Fruit fly (Drosophila melanogaster) whole organism, embryonic: ENCODE measurements around the gene CG3566.

Experiments used
- CG10462 ChIP-seq: fragments of 200-800 bp; sonication (Bioruptor generic); optimal IDR thresholded peaks from 2 replicates; lab custom pipeline; 2016; ENCODE audit warnings: missing biosample characterization, missing genetic modification characterization
- CG11247 ChIP-seq: fragments of 200-800 bp; sonication (Bioruptor generic); IDR thresholded peaks from 2 replicates; pipeline ENCODE4 v1.3.6; 2022; ENCODE audit warnings: missing biosample characterization, missing genetic modification characterization
- CG12104 ChIP-seq: fragments of 200-800 bp; sonication (Bioruptor generic); optimal IDR thresholded peaks from 3 replicates; lab custom pipeline; 2016; ENCODE audit warnings: missing biosample characterization, missing genetic modification characterization
- CG12659 ChIP-seq: fragments of 200-800 bp; sonication (Bioruptor generic); optimal IDR thresholded peaks from 3 replicates; lab custom pipeline; 2017; ENCODE audit warnings: mild to moderate bottlenecking, missing biosample characterization, missing genetic modification reagents, missing genetic modification characterization
- CG13624 ChIP-seq: fragments of 200-800 bp; sonication (Bioruptor generic); optimal IDR thresholded peaks from 2 replicates; lab custom pipeline; 2016; ENCODE audit warnings: missing biosample characterization, missing genetic modification characterization
- CG14667 ChIP-seq: fragments of 200-800 bp; sonication (Bioruptor generic); IDR thresholded peaks from 2 replicates; pipeline ENCODE4 v1.3.6; 2022; ENCODE audit warnings: missing biosample characterization, missing genetic modification characterization
- CG17186 ChIP-seq: fragments of 200-800 bp; sonication (Bioruptor generic); optimal IDR thresholded peaks from 3 replicates; lab custom pipeline; 2017; ENCODE audit warnings: missing biosample characterization, missing genetic modification reagents, missing genetic modification characterization
- CG1832 ChIP-seq: fragments of 200-800 bp; sonication (Bioruptor generic); optimal IDR thresholded peaks from 2 replicates; lab custom pipeline; 2017; ENCODE audit warnings: missing biosample characterization, mild to moderate bottlenecking, missing genetic modification characterization, inconsistent platforms
- CG18619 ChIP-seq: fragments of 200-800 bp; sonication (Bioruptor generic); optimal IDR thresholded peaks from 3 replicates; lab custom pipeline; 2017; ENCODE audit warnings: missing biosample characterization, mild to moderate bottlenecking, missing genetic modification characterization
- CG33557 ChIP-seq: fragments of 200-800 bp; sonication (Bioruptor generic); optimal IDR thresholded peaks from 2 replicates; lab custom pipeline; 2019; ENCODE audit warnings: missing biosample characterization, mild to moderate bottlenecking, missing genetic modification characterization, moderate library complexity
- CG34422 ChIP-seq: fragments of 200-800 bp; sonication (Bioruptor generic); IDR thresholded peaks from 3 replicates; pipeline ENCODE4 v1.3.6; 2022; ENCODE audit warnings: missing biosample characterization, missing genetic modification characterization
- CG3838 ChIP-seq: fragments of 200-800 bp; sonication (Bioruptor generic); optimal IDR thresholded peaks from 3 replicates; lab custom pipeline; 2016; ENCODE audit warnings: missing biosample characterization, missing genetic modification characterization
- CG4328 ChIP-seq: fragments of 200-800 bp; sonication (Bioruptor generic); optimal IDR thresholded peaks from 3 replicates; lab custom pipeline; 2017; ENCODE audit warnings: missing biosample characterization, missing genetic modification reagents, missing genetic modification characterization
- CG6689 ChIP-seq: fragments of 200-800 bp; sonication (Bioruptor generic); IDR thresholded peaks from 2 replicates; pipeline ENCODE4 v1.3.6; 2022; ENCODE audit warnings: missing biosample characterization, missing genetic modification characterization
- CG6854 ChIP-seq: fragments of 200-800 bp; sonication (Bioruptor generic); optimal IDR thresholded peaks from 3 replicates; lab custom pipeline; 2017; ENCODE audit warnings: missing biosample characterization, mild to moderate bottlenecking, missing genetic modification characterization
- CG8944 ChIP-seq: fragments of 200-800 bp; sonication (Bioruptor generic); optimal IDR thresholded peaks from 3 replicates; lab custom pipeline; 2016; ENCODE audit warnings: missing biosample characterization, missing genetic modification characterization
- CG9215 ChIP-seq: fragments of 200-800 bp; sonication (Bioruptor generic); IDR thresholded peaks from 2 replicates; pipeline ENCODE4 v1.3.6; 2022; ENCODE audit warnings: missing biosample characterization, missing genetic modification characterization
- D19B ChIP-seq: fragments of 200-800 bp; sonication (Bioruptor generic); optimal IDR thresholded peaks from 2 replicates; lab custom pipeline; 2017; ENCODE audit warnings: missing biosample characterization, mild to moderate bottlenecking, missing genetic modification characterization
- Dbx ChIP-seq: fragments of 200-800 bp; sonication (Bioruptor generic); IDR thresholded peaks from 3 replicates; pipeline ENCODE4 v1.3.6; 2022; ENCODE audit warnings: missing biosample characterization, missing genetic modification characterization
- Dip2 ChIP-seq: fragments of 200-800 bp; sonication (Bioruptor generic); IDR thresholded peaks from 2 replicates; pipeline ENCODE4 v1.3.6; 2022; ENCODE audit warnings: missing biosample characterization, missing genetic modification characterization
- Elba2 ChIP-seq: fragments of 200-800 bp; sonication (Bioruptor generic); optimal IDR thresholded peaks from 3 replicates; lab custom pipeline; 2016; ENCODE audit warnings: missing biosample characterization, missing genetic modification characterization
- Fer3 ChIP-seq: fragments of 200-800 bp; sonication (Bioruptor generic); optimal IDR thresholded peaks from 2 replicates; lab custom pipeline; 2018; ENCODE audit warnings: missing biosample characterization, mild to moderate bottlenecking, missing genetic modification characterization, moderate library complexity
- Gsc ChIP-seq: fragments of 200-800 bp; sonication (Bioruptor generic); IDR thresholded peaks from 2 replicates; pipeline ENCODE4 v1.3.6; 2022; ENCODE audit warnings: missing biosample characterization, missing genetic modification characterization
- Gug ChIP-seq: fragments of 200-800 bp; sonication (Bioruptor generic); IDR thresholded peaks from 4 replicates; pipeline ENCODE4 v1.3.6; 2022; ENCODE audit warnings: missing biosample characterization, missing genetic modification characterization
- HHEX ChIP-seq: fragments of 200-800 bp; sonication (Bioruptor generic); optimal IDR thresholded peaks from 3 replicates; lab custom pipeline; 2017; ENCODE audit warnings: missing biosample characterization, mild to moderate bottlenecking, missing genetic modification characterization, missing genetic modification reagents
- Hsf ChIP-seq: fragments of 200-800 bp; sonication (Bioruptor generic); optimal IDR thresholded peaks from 3 replicates; lab custom pipeline; 2016; ENCODE audit warnings: missing biosample characterization, missing genetic modification characterization
- Jarid2 ChIP-seq: fragments of 200-800 bp; sonication (Bioruptor generic); optimal IDR thresholded peaks from 3 replicates; lab custom pipeline; 2017; ENCODE audit warnings: mild to moderate bottlenecking, missing biosample characterization, missing genetic modification reagents, missing genetic modification characterization
- Lhr ChIP-seq: fragments of 200-800 bp; sonication (Bioruptor generic); optimal IDR thresholded peaks from 3 replicates; lab custom pipeline; 2017; ENCODE audit warnings: mild to moderate bottlenecking, missing biosample characterization, missing genetic modification reagents, missing genetic modification characterization
- MBD-R2 ChIP-seq: fragments of 200-800 bp; sonication (Bioruptor generic); IDR thresholded peaks from 2 replicates; pipeline ENCODE4 v1.3.6; 2022; ENCODE audit warnings: missing biosample characterization, missing genetic modification characterization
- MTF-1 ChIP-seq: fragments of 200-800 bp; sonication (Bioruptor generic); optimal IDR thresholded peaks from 2 replicates; lab custom pipeline; 2018; ENCODE audit warnings: missing biosample characterization, mild to moderate bottlenecking, missing genetic modification characterization, borderline replicate concordance
- NC2β ChIP-seq: fragments of 200-800 bp; sonication (Bioruptor generic); optimal IDR thresholded peaks from 2 replicates; lab custom pipeline; 2016; ENCODE audit warnings: missing biosample characterization, missing genetic modification characterization
- NfI ChIP-seq: fragments of 200-800 bp; sonication (Bioruptor generic); optimal IDR thresholded peaks from 3 replicates; lab custom pipeline; 2018; ENCODE audit warnings: missing biosample characterization, mild to moderate bottlenecking, missing genetic modification characterization, moderate library complexity
- Scr ChIP-seq: fragments of 200-800 bp; sonication (Bioruptor generic); IDR thresholded peaks from 2 replicates; pipeline ENCODE4 v1.3.6; 2022; ENCODE audit warnings: missing biosample characterization, missing genetic modification characterization; ENCODE audit not compliant: partially characterized antibody
- Sin3A ChIP-seq: fragments of >200 bp; optimal IDR thresholded peaks from 2 replicates; lab custom pipeline; 2018
- Sry-β ChIP-seq: fragments of 200-800 bp; sonication (Bioruptor generic); optimal IDR thresholded peaks from 2 replicates; lab custom pipeline; 2018; ENCODE audit warnings: missing biosample characterization, mild to moderate bottlenecking, missing genetic modification characterization, moderate library complexity
- Vsx1 ChIP-seq: fragments of 200-800 bp; sonication (Bioruptor generic); optimal IDR thresholded peaks from 2 replicates; lab custom pipeline; 2017; ENCODE audit warnings: missing biosample characterization, mild to moderate bottlenecking, missing genetic modification characterization, missing genetic modification reagents
- Xrp1 ChIP-seq: fragments of 200-800 bp; sonication (Bioruptor generic); IDR thresholded peaks from 2 replicates; pipeline ENCODE4 v1.3.6; 2022; ENCODE audit warnings: missing biosample characterization, missing genetic modification characterization
- ato ChIP-seq: fragments of 200-800 bp; sonication (Bioruptor generic); IDR thresholded peaks from 2 replicates; pipeline ENCODE4 v1.3.6; 2022; ENCODE audit warnings: missing biosample characterization, missing genetic modification characterization; ENCODE audit not compliant: partially characterized antibody
- br ChIP-seq: fragments of >200 bp; optimal IDR thresholded peaks from 2 replicates; lab custom pipeline; 2017
- btn ChIP-seq: fragments of 200-800 bp; sonication (Bioruptor generic); optimal IDR thresholded peaks from 2 replicates; lab custom pipeline; 2016; ENCODE audit warnings: missing biosample characterization, missing genetic modification characterization
- chinmo ChIP-seq: fragments of 200-800 bp; sonication (Bioruptor generic); IDR thresholded peaks from 4 replicates; pipeline ENCODE4 v1.3.6; 2022; ENCODE audit warnings: missing biosample characterization, missing genetic modification characterization; ENCODE audit not compliant: partially characterized antibody
- corto ChIP-seq: fragments of 200-800 bp; sonication (Bioruptor generic); optimal IDR thresholded peaks from 2 replicates; lab custom pipeline; 2016; ENCODE audit warnings: missing biosample characterization, mild to moderate bottlenecking, missing genetic modification characterization, moderate library complexity
- croc ChIP-seq: fragments of 200-800 bp; sonication (Bioruptor generic); conservative IDR thresholded peaks from 3 replicates; pipeline ENCODE4 v1.3.6; 2022; ENCODE audit warnings: missing biosample characterization, missing genetic modification characterization
- gfzf ChIP-seq: fragments of 200-800 bp; sonication (Bioruptor generic); optimal IDR thresholded peaks from 2 replicates; lab custom pipeline; 2016; ENCODE audit warnings: missing biosample characterization, mild to moderate bottlenecking, missing genetic modification characterization, moderate library complexity
- luna ChIP-seq: fragments of 200-800 bp; sonication (Bioruptor generic); optimal IDR thresholded peaks from 2 replicates; lab custom pipeline; 2016; ENCODE audit warnings: missing biosample characterization, missing genetic modification characterization
- mam ChIP-seq: fragments of 200-800 bp; sonication (Bioruptor generic); optimal IDR thresholded peaks from 3 replicates; lab custom pipeline; 2016; ENCODE audit warnings: missing biosample characterization, missing genetic modification characterization
- odd ChIP-seq: fragments of 200-800 bp; sonication (Bioruptor generic); optimal IDR thresholded peaks from 2 replicates; lab custom pipeline; 2017; ENCODE audit warnings: missing biosample characterization, mild to moderate bottlenecking, missing genetic modification characterization
- pnt ChIP-seq: fragments of 200-800 bp; sonication (Bioruptor generic); optimal IDR thresholded peaks from 3 replicates; lab custom pipeline; 2016; ENCODE audit warnings: missing biosample characterization, missing genetic modification characterization
- pzg ChIP-seq: fragments of 200-800 bp; sonication (Bioruptor generic); optimal IDR thresholded peaks from 3 replicates; lab custom pipeline; 2018; ENCODE audit warnings: missing biosample characterization, mild to moderate bottlenecking, missing genetic modification characterization, moderate library complexity
- sens-2 ChIP-seq: fragments of 200-800 bp; sonication (Bioruptor generic); IDR thresholded peaks from 2 replicates; pipeline ENCODE4 v1.3.6; 2022; ENCODE audit warnings: missing biosample characterization, missing genetic modification characterization
- trem ChIP-seq: fragments of 200-800 bp; optimal IDR thresholded peaks from 3 replicates; lab custom pipeline; 2019; ENCODE audit warnings: missing biosample characterization, mild to moderate bottlenecking, missing genetic modification characterization, moderate library complexity
- tx ChIP-seq: fragments of 200-800 bp; sonication (Bioruptor generic); optimal IDR thresholded peaks from 2 replicates; lab custom pipeline; 2016; ENCODE audit warnings: missing biosample characterization, missing genetic modification characterization
- zfh1 ChIP-seq: fragments of 200-800 bp; sonication (Bioruptor generic); IDR thresholded peaks from 3 replicates; pipeline ENCODE4 v1.3.6; 2022; ENCODE audit warnings: missing biosample characterization, missing genetic modification characterization

The CG3566 gene

dm6 chrX:6301052-6301451, 24.5 kb upstream of the CG3566 start, which contains the start of gene CG12219 (continued):
- TF ChIP-seq CG17186 (GFP tag; lab: Kevin White, UChicago) (peak; percentile 20), mam (no peak), Vsx1 (GFP tag; lab: Kevin White, UChicago) (no peak), CG8944 (GFP tag; lab: Kevin White, UChicago) (no peak), CG6854 (no peak), CG3838 (GFP tag; lab: Kevin White, UChicago) (no peak), NC2β (no peak), CG1832 (GFP tag; lab: Kevin White, UChicago) (no peak), Dbx (GFP tag; lab: Robert Waterston, UW) (no peak), Xrp1 (GFP tag; lab: Robert Waterston, UW) (no peak), Elba2 (GFP tag; lab: Kevin White, UChicago) (no peak), D19B (GFP tag; lab: Kevin White, UChicago) (no peak), CG4328 (GFP tag; lab: Kevin White, UChicago) (no peak), CG12659 (GFP tag; lab: Kevin White, UChicago) (peak; percentile 20), Lhr (peak; percentile 5), Fer3 (tag; lab: Kevin White, UChicago) (no peak), MTF-1 (GFP tag; lab: Kevin White, UChicago) (no peak), pnt (GFP tag; lab: Kevin White, UChicago) (no peak), croc (no peak), NfI (GFP tag; lab: Kevin White, UChicago) (no peak), br (no peak), CG6689 (no peak), HHEX (GFP tag; lab: Kevin White, UChicago) (no peak), CG33557 (GFP tag; lab: Kevin White, UChicago) (no peak), MBD-R2 (GFP tag; lab: Robert Waterston, UW) (peak; percentile 81), tx (no peak), Gug (GFP tag; lab: Robert Waterston, UW) (no peak), pzg (peak; percentile 72), zfh1 (GFP tag; lab: Robert Waterston, UW) (no peak), ato (GFP tag; lab: Robert Waterston, UW) (peak; percentile 10; the same call in 1 of the 2 replicates), Jarid2 (no peak), Hsf (GFP tag; lab: Kevin White, UChicago) (no peak), sens-2 (GFP tag; lab: Robert Waterston, UW) (no peak), CG18619 (no peak), gfzf (peak; percentile 65), CG12104 (GFP tag; lab: Kevin White, UChicago) (no peak), Dip2 (GFP tag; lab: Robert Waterston, UW) (no peak), odd (GFP tag; lab: Kevin White, UChicago) (no peak), btn (GFP tag; lab: Kevin White, UChicago) (no peak), Scr (peak; percentile 59), Sry-β (GFP tag; lab: Kevin White, UChicago) (no peak), trem (tag; lab: Kevin White, UChicago) (peak; percentile 49), corto (GFP tag; lab: Kevin White, UChicago) (no peak), CG9215 (GFP tag; lab: Robert Waterston, UW) (no peak), CG13624 (GFP tag; lab: Kevin White, UChicago) (no peak), CG10462 (GFP tag; lab: Kevin White, UChicago) (no peak), Sin3A (lab: Kevin White, UChicago) (peak; percentile 8), Gsc (no peak), chinmo (GFP tag; lab: Robert Waterston, UW) (0 out of 4 replicates have a peak, but pooled peaks have one; percentile 10), CG34422 (GFP tag; lab: Robert Waterston, UW) (no peak), CG11247 (GFP tag; lab: Robert Waterston, UW) (no peak), luna (GFP tag; lab: Kevin White, UChicago) (no peak), CG14667 (no peak)
